Fruit fly (Drosophila melanogaster): ENCODE data around the gene GstD8.

- TF ChIP-seq psq (optimal IDR thresholded peaks at IDR 0.05) (no peak), h (optimal IDR thresholded peaks at IDR 0.05) (no peak), Myc (optimal IDR thresholded peaks at IDR 0.05) (no peak), ttk (optimal IDR thresholded peaks at IDR 0.05) (no peak), Sin3A (optimal IDR thresholded peaks at IDR 0.05) (no peak), insv (optimal IDR thresholded peaks at IDR 0.05) (no peak)
Measured at dm6 chr3R:12363544-12363943, 16.3 kb upstream of the GstD8 start.
